Fruit fly (Drosophila melanogaster): Measurements from ENCODE around the gene CG12576.
A peak's percentile ranks its signal among the peaks of the same experiment; 100 is the strongest.

The CG12576 gene

DNA sequence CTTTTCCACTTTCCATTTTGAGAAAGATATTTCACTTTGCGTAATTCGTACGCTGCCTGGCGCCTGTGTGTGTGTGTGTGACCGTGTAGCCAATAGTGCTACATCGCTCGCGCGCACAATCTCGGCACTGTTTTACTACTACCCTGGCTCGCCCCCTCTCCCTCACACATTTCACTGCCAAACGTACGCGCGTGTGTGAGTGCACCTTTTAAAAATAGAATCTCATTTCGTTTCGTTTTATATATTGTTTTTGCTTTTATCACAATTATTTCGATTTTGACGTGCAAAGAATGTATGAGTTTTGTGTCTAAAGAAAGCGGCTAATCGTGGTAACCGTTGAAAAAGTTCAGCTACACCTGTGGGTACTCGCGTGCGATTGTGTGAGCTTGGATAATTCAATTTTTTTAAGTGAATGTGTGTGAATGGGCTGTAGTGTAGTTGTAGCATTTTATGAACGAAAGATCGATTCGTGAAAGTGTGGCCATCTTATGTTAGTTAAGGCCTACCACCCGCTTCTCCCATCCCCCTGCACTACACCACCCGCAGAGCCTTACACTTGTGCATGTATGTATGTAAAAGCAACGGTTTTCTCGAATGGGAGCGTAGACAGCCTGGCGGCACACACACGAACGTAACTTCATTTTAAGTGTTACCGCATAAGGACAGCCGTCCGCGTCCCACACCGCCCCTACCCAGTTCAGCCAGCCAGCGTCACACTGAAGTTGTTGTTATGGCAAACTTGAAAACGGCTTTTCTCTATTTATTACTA lies 25.8 kb downstream of the CG12576 start (continued):
- no peak for TF ChIP-seq Spps (tag; optimal IDR thresholded peaks at IDR 0.05)
- no peak for TF ChIP-seq ATbp (GFP tag; optimal IDR thresholded peaks at IDR 0.05)
- TF ChIP-seq BEAF-32 (GFP tag; optimal IDR thresholded peaks at IDR 0.05), result no peak
- TF ChIP-seq CG8944 (GFP tag; optimal IDR thresholded peaks at IDR 0.05), result no peak
- no peak for TF ChIP-seq HLH3B (GFP tag; IDR thresholded peaks at IDR 0.05)
- TF ChIP-seq H15 (GFP tag; IDR thresholded peaks at IDR 0.05), result no peak
- no peak for TF ChIP-seq bcd (GFP tag; optimal IDR thresholded peaks at IDR 0.05)
- TF ChIP-seq danr (GFP tag; IDR thresholded peaks at IDR 0.05), result no peak
- no peak for TF ChIP-seq kay (GFP tag; optimal IDR thresholded peaks at IDR 0.05)
- no peak for TF ChIP-seq dmrt99B (tag; optimal IDR thresholded peaks at IDR 0.05)
- TF ChIP-seq sens (GFP tag), result peak; percentile 77
- no peak for TF ChIP-seq dysf (GFP tag; IDR thresholded peaks at IDR 0.05)
- no peak for TF ChIP-seq CG11247 (GFP tag; IDR thresholded peaks at IDR 0.05)
- TF ChIP-seq Fer3 (tag; optimal IDR thresholded peaks at IDR 0.05), result no peak
- TF ChIP-seq tio (GFP tag; optimal IDR thresholded peaks at IDR 0.05), result no peak
- TF ChIP-seq CG11398 (GFP tag; optimal IDR thresholded peaks at IDR 0.05), result no peak
- TF ChIP-seq pb (GFP tag; optimal IDR thresholded peaks at IDR 0.05), result no peak
- TF ChIP-seq CG4282 (GFP tag; optimal IDR thresholded peaks at IDR 0.05), result no peak
- TF ChIP-seq cg (GFP tag; optimal IDR thresholded peaks at IDR 0.05), result peak; percentile 89
- TF ChIP-seq pfk (GFP tag; optimal IDR thresholded peaks at IDR 0.05), result no peak
- no peak for TF ChIP-seq lola (GFP tag; optimal IDR thresholded peaks at IDR 0.05)
- peak in 1 of 2 experiments; percentile 83 for TF ChIP-seq Pdp1 (GFP tag; optimal IDR thresholded peaks at IDR 0.05)
- no peak for TF ChIP-seq CG10462 (GFP tag; optimal IDR thresholded peaks at IDR 0.05)
- TF ChIP-seq rib (GFP tag; IDR thresholded peaks at IDR 0.05), result no peak
- no peak for TF ChIP-seq Xbp1 (GFP tag; optimal IDR thresholded peaks at IDR 0.05)
- no peak for TF ChIP-seq CG7839 (tag; optimal IDR thresholded peaks at IDR 0.05)
- peak; percentile 48 for TF ChIP-seq kni (GFP tag; optimal IDR thresholded peaks at IDR 0.05)
- no peak for TF ChIP-seq trem (tag; optimal IDR thresholded peaks at IDR 0.05)
- TF ChIP-seq bsh (GFP tag; optimal IDR thresholded peaks at IDR 0.05), result no peak
- TF ChIP-seq abd-A (tag; optimal IDR thresholded peaks at IDR 0.05), result no peak
- TF ChIP-seq Blimp-1 (GFP tag; optimal IDR thresholded peaks at IDR 0.05), result peak; percentile 63
- no peak for TF ChIP-seq CG1603 (tag; optimal IDR thresholded peaks at IDR 0.05)
- TF ChIP-seq Nf-YC (tag; optimal IDR thresholded peaks at IDR 0.05), result peak; percentile 52
- no peak for TF ChIP-seq E2f1 (GFP tag; IDR thresholded peaks at IDR 0.05)
- no peak for TF ChIP-seq CG6791 (GFP tag; IDR thresholded peaks at IDR 0.05; ENCODE audit: partially characterized antibody)
- TF ChIP-seq pzg (GFP tag; optimal IDR thresholded peaks at IDR 0.05), result no peak
- peak; percentile 21 for TF ChIP-seq CG9797 (GFP tag; optimal IDR thresholded peaks at IDR 0.05)
- TF ChIP-seq run (tag; optimal IDR thresholded peaks at IDR 0.05), result no peak
- no peak for TF ChIP-seq CG8290 (GFP tag; optimal IDR thresholded peaks at IDR 0.05)
- TF ChIP-seq CG8290 (tag; optimal IDR thresholded peaks at IDR 0.05), result peak in 1 of 2 experiments; percentile 12
- no peak for TF ChIP-seq al (GFP tag; IDR thresholded peaks at IDR 0.05)
- TF ChIP-seq Lhr (GFP tag; optimal IDR thresholded peaks at IDR 0.05), result no peak
- TF ChIP-seq CG16863 (GFP tag; optimal IDR thresholded peaks at IDR 0.05), result no peak
- no peak for TF ChIP-seq lbe (GFP tag; optimal IDR thresholded peaks at IDR 0.05)
- TF ChIP-seq bigmax (GFP tag; optimal IDR thresholded peaks at IDR 0.05), result no peak
- no peak for TF ChIP-seq h (optimal IDR thresholded peaks at IDR 0.05)
- no peak for TF ChIP-seq stc (GFP tag; IDR thresholded peaks at IDR 0.05)
- TF ChIP-seq CG4820 (GFP tag; optimal IDR thresholded peaks at IDR 0.05), result no peak
- peak; percentile 16 for TF ChIP-seq gfzf (GFP tag; optimal IDR thresholded peaks at IDR 0.05)
- TF ChIP-seq Elba2 (GFP tag; optimal IDR thresholded peaks at IDR 0.05), result no peak

Data from whole organism, embryonic.